Fruit fly (Drosophila melanogaster): ENCODE data around the gene CG34447.

- TF ChIP-seq kay (GFP tag; optimal IDR thresholded peaks at IDR 0.05) (no peak), esg (GFP tag; conservative IDR thresholded peaks at IDR 0.05) (no peak), CG14441 (GFP tag; IDR thresholded peaks at IDR 0.05) (no peak), Ssrp (tag; optimal IDR thresholded peaks at IDR 0.05) (no peak), CG8290 (GFP tag; optimal IDR thresholded peaks at IDR 0.05) (no peak), CG8290 (tag; optimal IDR thresholded peaks at IDR 0.05) (no peak), CG18619 (GFP tag; optimal IDR thresholded peaks at IDR 0.05) (no peak), CG12942 (GFP tag; optimal IDR thresholded peaks at IDR 0.05) (no peak), CG7987 (GFP tag; optimal IDR thresholded peaks at IDR 0.05) (no peak), ttk (GFP tag; IDR thresholded peaks at IDR 0.05) (no peak)
Measured at dm6 chr2L:2415109-2415508, 4.7 kb downstream of the CG34447 start, which contains the start of gene CG18641.

Measured in whole organism, embryonic.